Fruit fly (Drosophila melanogaster) whole organism, embryonic: ENCODE results near the gene CG15741.

Experiments
- Aef1 ChIP-seq: fragments of 200-800 bp; sonication (Bioruptor generic); IDR thresholded peaks from 3 replicates; pipeline ENCODE4 v1.3.6; 2022; ENCODE audit warnings: missing biosample characterization, missing genetic modification characterization
- Bdp1 ChIP-seq: fragments of 200-800 bp; sonication (Bioruptor generic); optimal IDR thresholded peaks from 3 replicates; lab custom pipeline; 2016; ENCODE audit warnings: missing biosample characterization, missing genetic modification characterization
- BtbVII ChIP-seq: fragments of 200-800 bp; sonication (Bioruptor generic); optimal IDR thresholded peaks from 3 replicates; lab custom pipeline; 2017; ENCODE audit warnings: missing biosample characterization, mild to moderate bottlenecking, missing genetic modification characterization
- CG12155 ChIP-seq: fragments of 200-800 bp; sonication (Bioruptor generic); optimal IDR thresholded peaks from 3 replicates; lab custom pipeline; 2016; ENCODE audit warnings: missing biosample characterization, missing genetic modification characterization
- CG12236 ChIP-seq: fragments of 200-800 bp; sonication (Bioruptor generic); optimal IDR thresholded peaks from 2 replicates; lab custom pipeline; 2016; ENCODE audit warnings: missing biosample characterization, missing genetic modification characterization
- CG1233 ChIP-seq: fragments of 200-800 bp; sonication (Bioruptor generic); optimal IDR thresholded peaks from 4 replicates; lab custom pipeline; 2018; ENCODE audit warnings: missing biosample characterization, mild to moderate bottlenecking, missing genetic modification characterization
- CG13424 ChIP-seq: fragments of 200-800 bp; sonication (Bioruptor generic); optimal IDR thresholded peaks from 2 replicates; lab custom pipeline; 2019; ENCODE audit warnings: missing biosample characterization, mild to moderate bottlenecking, missing genetic modification characterization, moderate library complexity
- CG15601 ChIP-seq: fragments of 200-800 bp; sonication (Bioruptor generic); optimal IDR thresholded peaks from 3 replicates; lab custom pipeline; 2019; ENCODE audit warnings: missing biosample characterization, mild to moderate bottlenecking, missing genetic modification characterization, moderate library complexity
- CG1647 ChIP-seq: fragments of 200-800 bp; sonication (Bioruptor generic); optimal IDR thresholded peaks from 3 replicates; lab custom pipeline; 2016; ENCODE audit warnings: missing biosample characterization, missing genetic modification characterization
- CG17568 ChIP-seq: fragments of 200-800 bp; sonication (Bioruptor generic); optimal IDR thresholded peaks from 2 replicates; lab custom pipeline; 2018; ENCODE audit warnings: missing biosample characterization, mild to moderate bottlenecking, missing genetic modification characterization, moderate library complexity
- CG17802 ChIP-seq: fragments of 200-800 bp; sonication (Bioruptor generic); optimal IDR thresholded peaks from 2 replicates; lab custom pipeline; 2018; ENCODE audit warnings: missing biosample characterization, mild to moderate bottlenecking, missing genetic modification characterization, moderate library complexity
- CG17829 ChIP-seq: fragments of 200-800 bp; optimal IDR thresholded peaks from 2 replicates; lab custom pipeline; 2019; ENCODE audit warnings: missing biosample characterization, mild to moderate bottlenecking, missing genetic modification characterization, moderate library complexity
- CG2129 ChIP-seq: fragments of 200-800 bp; sonication (Bioruptor generic); IDR thresholded peaks from 2 replicates; pipeline ENCODE4 v1.3.6; 2022; ENCODE audit warnings: missing biosample characterization, missing genetic modification characterization; ENCODE audit not compliant: partially characterized antibody
- CG2202 ChIP-seq: fragments of 200-800 bp; sonication (Bioruptor generic); optimal IDR thresholded peaks from 2 replicates; lab custom pipeline; 2018; ENCODE audit warnings: missing biosample characterization, mild to moderate bottlenecking, missing genetic modification characterization
- CG2712 ChIP-seq: fragments of 200-800 bp; optimal IDR thresholded peaks from 3 replicates; lab custom pipeline; 2019; ENCODE audit warnings: missing biosample characterization, mild to moderate bottlenecking, missing genetic modification characterization, moderate library complexity
- CG30020 ChIP-seq: fragments of 200-800 bp; optimal IDR thresholded peaks from 2 replicates; lab custom pipeline; 2019; ENCODE audit warnings: missing biosample characterization, mild to moderate bottlenecking, missing genetic modification characterization, moderate library complexity
- CG34224 ChIP-seq: fragments of 200-800 bp; sonication (Bioruptor generic); IDR thresholded peaks from 3 replicates; pipeline ENCODE4 v1.3.6; 2022; ENCODE audit warnings: missing biosample characterization, missing genetic modification characterization; ENCODE audit not compliant: partially characterized antibody
- CG4854 ChIP-seq: fragments of 200-800 bp; sonication (Bioruptor generic); optimal IDR thresholded peaks from 2 replicates; lab custom pipeline; 2016; ENCODE audit warnings: missing biosample characterization, missing genetic modification characterization, inconsistent platforms
- CG6813 ChIP-seq: fragments of 200-800 bp; sonication (Bioruptor generic); optimal IDR thresholded peaks from 2 replicates; lab custom pipeline; 2017; ENCODE audit warnings: missing biosample characterization, missing genetic modification characterization, mild to moderate bottlenecking, moderate library complexity, missing genetic modification reagents
- CG9876 ChIP-seq: fragments of 200-800 bp; sonication (Bioruptor generic); optimal IDR thresholded peaks from 2 replicates; lab custom pipeline; 2016; ENCODE audit warnings: missing biosample characterization, missing genetic modification characterization
- Chrac-16 ChIP-seq: fragments of 200-800 bp; sonication (Bioruptor generic); optimal IDR thresholded peaks from 3 replicates; lab custom pipeline; 2016; ENCODE audit warnings: missing biosample characterization, missing genetic modification characterization
- Dip2 ChIP-seq: fragments of 200-800 bp; sonication (Bioruptor generic); IDR thresholded peaks from 2 replicates; pipeline ENCODE4 v1.3.6; 2022; ENCODE audit warnings: missing biosample characterization, missing genetic modification characterization
- ERR ChIP-seq: fragments of 200-800 bp; sonication (Bioruptor generic); optimal IDR thresholded peaks from 2 replicates; lab custom pipeline; 2016; ENCODE audit warnings: missing biosample characterization, missing genetic modification characterization
- Elba2 ChIP-seq: fragments of 200-800 bp; sonication (Bioruptor generic); optimal IDR thresholded peaks from 3 replicates; lab custom pipeline; 2016; ENCODE audit warnings: missing biosample characterization, missing genetic modification characterization
- Ets65A ChIP-seq: fragments of 200-800 bp; sonication (Bioruptor generic); peaks from one replicate; lab custom pipeline; 2016; ENCODE audit warnings: missing biosample characterization, missing genetic modification characterization
- Mad ChIP-seq: fragments of 200-800 bp; sonication (Bioruptor generic); optimal IDR thresholded peaks from 2 replicates; lab custom pipeline; 2016; ENCODE audit warnings: missing biosample characterization, missing genetic modification characterization
- Poxn ChIP-seq: fragments of 200-800 bp; sonication (Bioruptor generic); IDR thresholded peaks from 2 replicates; pipeline ENCODE4 v1.3.6; 2022; ENCODE audit warnings: missing biosample characterization, missing genetic modification characterization
- Trl ChIP-seq, 3 experiments: fragments of >200 bp in 2 of 3; fragments of 200-800 bp in 1 of 3; sonication (Bioruptor generic) in 1 of 3; optimal IDR thresholded peaks; 2 replicates in 1 of 3; 3 replicates in 2 of 3; lab custom pipeline; 2016 to 2017; ENCODE audit warnings: missing biosample characterization in 1 of 3, missing genetic modification characterization in 1 of 3
- Xrp1 ChIP-seq: fragments of 200-800 bp; sonication (Bioruptor generic); IDR thresholded peaks from 2 replicates; pipeline ENCODE4 v1.3.6; 2022; ENCODE audit warnings: missing biosample characterization, missing genetic modification characterization
- cas ChIP-seq: fragments of 200-800 bp; sonication (Bioruptor generic); IDR thresholded peaks from 2 replicates; pipeline ENCODE4 v1.3.6; 2022; ENCODE audit warnings: missing biosample characterization, missing genetic modification characterization
- cg ChIP-seq: fragments of 200-800 bp; sonication (Bioruptor generic); optimal IDR thresholded peaks from 3 replicates; lab custom pipeline; 2019; ENCODE audit warnings: missing biosample characterization, mild to moderate bottlenecking, missing genetic modification characterization, moderate library complexity
- dati ChIP-seq: fragments of 200-800 bp; sonication (Bioruptor generic); IDR thresholded peaks from 2 replicates; pipeline ENCODE4 v1.3.6; 2022; ENCODE audit warnings: missing biosample characterization, missing genetic modification characterization
- ewg ChIP-seq: fragments of 200-800 bp; sonication (Bioruptor generic); optimal IDR thresholded peaks from 3 replicates; lab custom pipeline; 2017; ENCODE audit warnings: mild to moderate bottlenecking, missing biosample characterization, missing genetic modification reagents, missing genetic modification characterization
- gce ChIP-seq: fragments of 200-800 bp; sonication (Bioruptor generic); IDR thresholded peaks from 3 replicates; pipeline ENCODE4 v1.3.6; 2022; ENCODE audit warnings: missing biosample characterization, missing genetic modification characterization
- grn ChIP-seq: fragments of 200-800 bp; sonication (Bioruptor generic); optimal IDR thresholded peaks from 3 replicates; lab custom pipeline; 2017; ENCODE audit warnings: missing biosample characterization, missing genetic modification characterization
- inv ChIP-seq: fragments of 200-800 bp; sonication (Bioruptor generic); IDR thresholded peaks from 2 replicates; pipeline ENCODE4 v1.3.6; 2022; ENCODE audit warnings: missing biosample characterization, missing genetic modification characterization; ENCODE audit not compliant: partially characterized antibody
- jing ChIP-seq: fragments of 200-800 bp; sonication (Bioruptor generic); optimal IDR thresholded peaks from 2 replicates; lab custom pipeline; 2018; ENCODE audit warnings: missing biosample characterization, mild to moderate bottlenecking, missing genetic modification characterization
- kni ChIP-seq: fragments of 200-800 bp; sonication (Bioruptor generic); optimal IDR thresholded peaks from 3 replicates; lab custom pipeline; 2017; ENCODE audit warnings: mild to moderate bottlenecking, missing biosample characterization, missing genetic modification reagents, missing genetic modification characterization
- mld ChIP-seq: fragments of 200-800 bp; sonication (Bioruptor generic); IDR thresholded peaks from 3 replicates; pipeline ENCODE4 v1.3.6; 2022; ENCODE audit warnings: missing biosample characterization, missing genetic modification characterization; ENCODE audit not compliant: partially characterized antibody
- nerfin-1 ChIP-seq: fragments of 200-800 bp; sonication (Bioruptor generic); optimal IDR thresholded peaks from 3 replicates; lab custom pipeline; 2019; ENCODE audit warnings: missing biosample characterization, mild to moderate bottlenecking, missing genetic modification characterization, moderate library complexity
- nerfin-2 ChIP-seq: fragments of 200-800 bp; sonication (Bioruptor generic); IDR thresholded peaks from 2 replicates; pipeline ENCODE4 v1.3.6; 2022; ENCODE audit warnings: missing biosample characterization, missing genetic modification characterization; ENCODE audit not compliant: partially characterized antibody
- pho ChIP-seq: fragments of 200-800 bp; sonication (Bioruptor generic); optimal IDR thresholded peaks from 2 replicates; lab custom pipeline; 2016; ENCODE audit warnings: missing biosample characterization, missing genetic modification characterization
- rib ChIP-seq: fragments of 200-800 bp; sonication (Bioruptor generic); IDR thresholded peaks from 2 replicates; pipeline ENCODE4 v1.3.6; 2022; ENCODE audit warnings: missing biosample characterization, missing genetic modification characterization
- ro ChIP-seq: fragments of 200-800 bp; sonication (Bioruptor generic); IDR thresholded peaks from 2 replicates; pipeline ENCODE4 v1.3.6; 2022; ENCODE audit warnings: missing biosample characterization, missing genetic modification characterization
- sima ChIP-seq: fragments of 200-800 bp; sonication (Bioruptor generic); optimal IDR thresholded peaks from 2 replicates; lab custom pipeline; 2016; ENCODE audit warnings: missing biosample characterization, missing genetic modification characterization
- slbo ChIP-seq: fragments of 200-800 bp; sonication (Bioruptor generic); IDR thresholded peaks from 2 replicates; pipeline ENCODE4 v1.3.6; 2022; ENCODE audit warnings: missing biosample characterization, missing genetic modification characterization
- ssp ChIP-seq: fragments of 200-800 bp; sonication (Bioruptor generic); IDR thresholded peaks from 2 replicates; pipeline ENCODE4 v1.3.6; 2022; ENCODE audit warnings: missing biosample characterization, missing genetic modification characterization
- stwl ChIP-seq: fragments of 200-800 bp; sonication (Bioruptor generic); optimal IDR thresholded peaks from 3 replicates; lab custom pipeline; 2018; ENCODE audit warnings: missing biosample characterization, mild to moderate bottlenecking, missing genetic modification characterization, moderate library complexity
- zen2 ChIP-seq: fragments of 200-800 bp; sonication (Bioruptor generic); IDR thresholded peaks from 3 replicates; pipeline ENCODE4 v1.3.6; 2022; ENCODE audit warnings: missing biosample characterization, missing genetic modification characterization; ENCODE audit not compliant: partially characterized antibody

Gene CG15741

DNA sequence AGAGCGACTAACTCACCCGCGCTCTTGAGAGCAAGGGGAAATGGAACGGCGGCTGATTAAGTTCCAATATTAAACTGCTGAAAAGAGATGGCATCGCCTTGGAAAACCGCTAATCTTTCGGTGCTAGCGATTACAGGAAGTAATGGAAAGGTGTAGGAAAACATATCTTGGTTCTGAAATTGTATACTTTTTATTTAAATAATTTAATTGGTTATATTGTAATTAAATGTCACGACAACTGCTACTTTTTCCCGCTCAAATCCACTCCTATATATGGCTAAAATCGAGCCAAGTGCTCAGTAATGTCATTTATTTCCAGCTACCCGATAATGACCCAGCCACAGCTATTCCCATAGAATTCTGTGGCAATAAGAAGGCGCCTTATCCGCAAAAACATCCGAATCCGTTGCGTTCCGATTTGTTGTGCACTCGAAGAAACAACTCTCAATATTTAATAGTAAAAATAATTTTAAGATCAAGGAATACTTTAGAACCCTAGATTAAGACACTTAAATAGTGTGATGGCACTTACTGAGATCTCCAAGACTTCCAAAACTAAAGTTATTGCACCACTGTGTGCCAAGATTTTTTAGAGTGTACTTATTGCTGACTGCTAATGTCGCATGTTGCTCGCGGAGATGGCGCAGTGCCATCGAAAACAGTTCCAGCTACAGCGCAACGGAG, 49.5 kb downstream of the CG15741 start (continued):
- TF ChIP-seq CG34224 (GFP tag; lab: Robert Waterston, UW) (no peak), rib (GFP tag; lab: Robert Waterston, UW) (no peak), Xrp1 (peak; percentile 73), sima (GFP tag; lab: Kevin White, UChicago) (no peak), mld (GFP tag; lab: Robert Waterston, UW) (no peak), ssp (GFP tag; lab: Robert Waterston, UW) (peak; percentile 52), Elba2 (GFP tag; lab: Kevin White, UChicago) (no peak), CG15601 (no peak), Poxn (GFP tag; lab: Robert Waterston, UW) (no peak), Chrac-16 (GFP tag; lab: Kevin White, UChicago) (peak; percentile 63), CG4854 (GFP tag; lab: Kevin White, UChicago) (peak; percentile 40), ewg (peak; percentile 52), kni (GFP tag; lab: Kevin White, UChicago) (no peak), pho (peak; percentile 33), CG9876 (no peak), zen2 (no peak), CG13424 (tag; lab: Kevin White, UChicago) (peak; percentile 73), CG17568 (GFP tag; lab: Kevin White, UChicago) (peak; percentile 47), CG2712 (tag; lab: Kevin White, UChicago) (peak; percentile 76), Ets65A (GFP tag; lab: Kevin White, UChicago) (peak; percentile 94), Dip2 (GFP tag; lab: Robert Waterston, UW) (no peak), inv (GFP tag; lab: Robert Waterston, UW) (no peak), ro (GFP tag; lab: Robert Waterston, UW) (peak; percentile 43; the same call in 1 of the 2 replicates), CG2202 (tag; lab: Kevin White, UChicago) (no peak), gce (GFP tag; lab: Robert Waterston, UW) (peak; percentile 66; the same call in 1 of the 3 replicates), CG2129 (GFP tag; lab: Robert Waterston, UW) (no peak), grn (GFP tag; lab: Kevin White, UChicago) (no peak), CG1233 (GFP tag; lab: Kevin White, UChicago) (peak; percentile 62), dati (GFP tag; lab: Robert Waterston, UW) (0 out of 2 replicates have a peak, but pooled peaks have one; percentile 6), Aef1 (GFP tag; lab: Robert Waterston, UW) (peak; percentile 77), CG17802 (tag; lab: Kevin White, UChicago) (peak; percentile 32), stwl (tag; lab: Kevin White, UChicago) (no peak), Mad (GFP tag; lab: Kevin White, UChicago) (peak; percentile 45), Bdp1 (GFP tag; lab: Kevin White, UChicago) (peak; percentile 18), CG30020 (tag; lab: Kevin White, UChicago) (no peak), cas (GFP tag; lab: Robert Waterston, UW) (no peak), slbo (GFP tag; lab: Robert Waterston, UW) (peak; percentile 79), CG12155 (peak; percentile 61), nerfin-2 (no peak), CG12236 (GFP tag; lab: Kevin White, UChicago) (no peak), CG6813 (GFP tag; lab: Kevin White, UChicago) (no peak), cg (no peak), jing (GFP tag; lab: Kevin White, UChicago) (peak; percentile 58), BtbVII (GFP tag; lab: Kevin White, UChicago) (peak; percentile 66), CG1647 (peak; percentile 57), Trl (optimal IDR thresholded peaks at IDR 0.05; lab: Kevin White, UChicago) (no peak), Trl (GFP tag; optimal IDR thresholded peaks at IDR 0.05; lab: Kevin White, UChicago) (peak; percentile 48), ERR (peak; percentile 16), nerfin-1 (tag; lab: Kevin White, UChicago) (peak; percentile 39), CG17829 (tag; lab: Kevin White, UChicago) (peak; percentile 63)
